Fruit fly (Drosophila melanogaster) whole organism, adult: ENCODE measurements around the gene Cow.

Experiments used
- CG11617 ChIP-seq: fragments of 200-800 bp; sonication (Bioruptor generic); optimal IDR thresholded peaks from 2 replicates; lab custom pipeline; 2017; ENCODE audit warnings: mild to moderate bottlenecking, missing biosample characterization, missing genetic modification reagents, missing genetic modification characterization
- CG12768 ChIP-seq: fragments of 200-800 bp; sonication (Bioruptor generic); optimal IDR thresholded peaks from 2 replicates; lab custom pipeline; 2017; ENCODE audit warnings: missing biosample characterization, missing genetic modification characterization, mild to moderate bottlenecking, moderate library complexity, missing genetic modification reagents
- CG14711 ChIP-seq: fragments of 200-800 bp; sonication (Bioruptor generic); optimal IDR thresholded peaks from 2 replicates; lab custom pipeline; 2018; ENCODE audit warnings: missing biosample characterization, mild to moderate bottlenecking, missing genetic modification characterization, moderate library complexity
- CG1620 ChIP-seq: fragments of 200-800 bp; sonication (Bioruptor generic); optimal IDR thresholded peaks from 2 replicates; lab custom pipeline; 2016; ENCODE audit warnings: missing biosample characterization, missing genetic modification characterization
- CG33017 ChIP-seq: fragments of 200-800 bp; sonication (Bioruptor generic); optimal IDR thresholded peaks from 2 replicates; lab custom pipeline; 2018; ENCODE audit warnings: missing biosample characterization, mild to moderate bottlenecking, missing genetic modification characterization, moderate library complexity
- CG5204 ChIP-seq: fragments of 200-800 bp; sonication (Bioruptor generic); optimal IDR thresholded peaks from 2 replicates; lab custom pipeline; 2016; ENCODE audit warnings: missing biosample characterization, missing genetic modification characterization
- CG7045 ChIP-seq: fragments of 200-800 bp; sonication (Bioruptor generic); optimal IDR thresholded peaks from 2 replicates; lab custom pipeline; 2017; ENCODE audit warnings: missing biosample characterization, mild to moderate bottlenecking, missing genetic modification characterization
- CG7101 ChIP-seq: fragments of 200-800 bp; sonication (Bioruptor generic); optimal IDR thresholded peaks from 2 replicates; lab custom pipeline; 2018; ENCODE audit warnings: missing biosample characterization, mild to moderate bottlenecking, missing genetic modification characterization, moderate library complexity
- Clk ChIP-seq: fragments of 200-800 bp; sonication (Bioruptor generic); optimal IDR thresholded peaks from 2 replicates; lab custom pipeline; 2017; ENCODE audit warnings: missing biosample characterization, missing genetic modification characterization
- Crg-1 ChIP-seq: fragments of 200-800 bp; sonication (Bioruptor generic); optimal IDR thresholded peaks from 2 replicates; lab custom pipeline; 2016; ENCODE audit warnings: missing biosample characterization, missing genetic modification characterization
- Hr96 ChIP-seq: fragments of 200-800 bp; sonication (Bioruptor generic); optimal IDR thresholded peaks from 2 replicates; lab custom pipeline; 2016; ENCODE audit warnings: missing biosample characterization, missing genetic modification characterization
- Mnt ChIP-seq: fragments of 200-800 bp; sonication (Bioruptor generic); optimal IDR thresholded peaks from 2 replicates; lab custom pipeline; 2016; ENCODE audit warnings: missing biosample characterization, mild to moderate bottlenecking, missing genetic modification characterization
- bab1 ChIP-seq: fragments of 200-800 bp; sonication (Bioruptor generic); optimal IDR thresholded peaks from 3 replicates; lab custom pipeline; 2019; ENCODE audit warnings: missing biosample characterization, mild to moderate bottlenecking, missing genetic modification characterization, moderate library complexity
- cic ChIP-seq: fragments of 200-800 bp; sonication (Bioruptor generic); optimal IDR thresholded peaks from 2 replicates; lab custom pipeline; 2017; ENCODE audit warnings: missing biosample characterization, mild to moderate bottlenecking, missing genetic modification characterization, moderate library complexity
- cnc ChIP-seq, 2 experiments: fragments of >200 bp; optimal IDR thresholded peaks; 2 replicates each; lab custom pipeline; 2017
- kay ChIP-seq: fragments of 200-800 bp; sonication (Bioruptor generic); peaks from one replicate; lab custom pipeline; 2016; ENCODE audit warnings: missing biosample characterization, missing genetic modification characterization, borderline replicate concordance
- ovo ChIP-seq: fragments of 200-800 bp; sonication (Bioruptor generic); optimal IDR thresholded peaks from 2 replicates; lab custom pipeline; 2016; ENCODE audit warnings: missing biosample characterization, missing genetic modification characterization
- pad ChIP-seq: fragments of 200-800 bp; sonication (Bioruptor generic); optimal IDR thresholded peaks from 3 replicates; lab custom pipeline; 2017; ENCODE audit warnings: missing biosample characterization, missing genetic modification characterization, mild to moderate bottlenecking, moderate library complexity, missing genetic modification reagents
- tj ChIP-seq: fragments of 200-800 bp; sonication (Bioruptor generic); optimal IDR thresholded peaks from 3 replicates; lab custom pipeline; 2017; ENCODE audit warnings: missing biosample characterization, mild to moderate bottlenecking, missing genetic modification characterization, moderate library complexity
- toe ChIP-seq: fragments of 200-800 bp; sonication (Bioruptor generic); optimal IDR thresholded peaks from 2 replicates; lab custom pipeline; 2016; ENCODE audit warnings: missing biosample characterization, missing genetic modification characterization

Cow gene

DNA sequence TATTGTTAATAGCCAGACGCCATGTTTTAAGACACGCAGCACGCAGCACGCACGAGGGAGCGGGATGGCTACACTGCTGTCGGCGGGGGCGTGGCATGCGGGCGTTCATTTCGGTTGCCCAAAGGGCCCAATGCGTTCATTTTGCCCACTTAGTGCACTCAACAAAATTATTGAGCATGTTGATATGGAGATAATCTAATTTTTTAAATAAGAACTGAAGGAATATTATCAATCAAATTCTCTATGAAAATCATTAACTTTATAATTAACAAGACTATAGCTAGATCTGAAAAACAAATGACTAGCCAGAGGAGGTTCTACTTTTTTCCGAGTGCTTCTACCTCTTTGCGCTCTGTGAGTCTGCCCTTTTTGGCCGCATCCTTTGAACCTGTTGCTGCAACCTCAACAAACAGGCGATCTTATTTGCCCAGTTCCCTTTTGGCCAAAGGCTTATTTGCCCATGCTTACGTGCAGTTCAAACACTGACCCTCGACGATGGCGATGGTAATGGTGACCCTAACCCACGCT lies 20.8 kb upstream of the Cow start:
- TF ChIP-seq kay (GFP tag; lab: Kevin White, UChicago) (no peak), CG33017 (tag; lab: Kevin White, UChicago) (no peak), Clk (GFP tag; lab: Kevin White, UChicago) (no peak), Hr96 (GFP tag; lab: Kevin White, UChicago) (no peak), bab1 (GFP tag; lab: Kevin White, UChicago) (no peak), toe (GFP tag; lab: Kevin White, UChicago) (no peak), CG5204 (GFP tag; lab: Kevin White, UChicago) (no peak), CG7101 (tag; lab: Kevin White, UChicago) (no peak), pad (GFP tag; lab: Kevin White, UChicago) (no peak), cic (GFP tag; lab: Kevin White, UChicago) (no peak), cnc (optimal IDR thresholded peaks at IDR 0.05; lab: Kevin White, UChicago) (no peak), Mnt (GFP tag; lab: Kevin White, UChicago) (no peak), CG7045 (GFP tag; lab: Kevin White, UChicago) (no peak), tj (GFP tag; lab: Kevin White, UChicago) (no peak), Crg-1 (GFP tag; lab: Kevin White, UChicago) (no peak)

DNA sequence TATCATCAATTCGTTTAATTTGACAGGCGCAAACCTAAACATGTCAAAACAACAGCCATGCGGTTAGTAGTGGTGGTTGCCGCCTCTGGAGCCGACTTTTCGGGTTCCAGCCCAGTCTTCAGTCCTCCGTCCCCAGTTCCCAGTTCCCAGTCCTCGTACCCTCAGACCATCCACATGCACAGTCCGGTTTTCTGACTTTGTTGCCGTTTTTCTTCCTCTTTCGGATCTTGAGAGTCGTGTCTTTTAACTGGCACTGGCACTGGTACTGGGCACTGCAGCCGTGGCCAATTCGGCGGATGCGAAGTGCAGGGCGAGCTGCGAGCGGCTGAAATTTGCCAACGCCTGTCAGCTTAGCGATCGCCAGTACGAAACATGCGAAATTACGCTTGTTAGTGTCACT lies 19.8 kb upstream of the Cow start:
- TF ChIP-seq Crg-1 (GFP tag; lab: Kevin White, UChicago) (no peak), CG7101 (tag; lab: Kevin White, UChicago) (no peak), tj (GFP tag; lab: Kevin White, UChicago) (no peak), CG14711 (tag; lab: Kevin White, UChicago) (no peak), CG12768 (GFP tag; lab: Kevin White, UChicago) (no peak), cnc (optimal IDR thresholded peaks at IDR 0.05; lab: Kevin White, UChicago) (no peak), CG11617 (GFP tag; lab: Kevin White, UChicago) (no peak), Mnt (GFP tag; lab: Kevin White, UChicago) (no peak), Clk (GFP tag; lab: Kevin White, UChicago) (no peak), CG33017 (tag; lab: Kevin White, UChicago) (no peak), cic (GFP tag; lab: Kevin White, UChicago) (no peak), Hr96 (GFP tag; lab: Kevin White, UChicago) (no peak), bab1 (GFP tag; lab: Kevin White, UChicago) (no peak), toe (GFP tag; lab: Kevin White, UChicago) (no peak), pad (GFP tag; lab: Kevin White, UChicago) (no peak), ovo (GFP tag; lab: Kevin White, UChicago) (no peak)

DNA sequence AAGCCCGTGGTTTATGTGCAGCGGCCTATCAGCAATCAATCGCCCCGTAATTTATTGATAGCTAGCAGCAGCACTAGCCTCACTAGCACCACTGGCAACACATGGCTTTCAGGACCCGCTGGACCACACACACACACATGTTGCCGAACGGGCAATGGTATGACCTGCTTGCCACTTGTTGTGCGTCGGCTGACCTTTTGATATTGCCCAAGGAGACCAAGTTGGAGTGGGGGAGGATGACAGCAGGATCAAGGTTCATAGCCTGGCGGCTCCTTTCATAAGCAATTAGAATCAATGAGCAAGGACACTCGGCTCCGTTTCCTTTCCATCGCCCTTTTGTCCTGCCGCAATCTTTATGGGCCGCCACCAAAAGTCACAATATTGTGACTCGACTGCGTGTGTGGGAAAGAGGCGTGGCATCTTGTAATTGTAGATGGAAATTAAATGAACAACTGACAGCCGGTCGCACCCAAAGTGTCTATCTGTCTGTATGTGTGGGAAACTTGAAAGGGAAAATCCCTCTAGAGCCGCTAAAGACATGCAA lies 18.9 kb upstream of the Cow start:
- TF ChIP-seq CG7045 (GFP tag; lab: Kevin White, UChicago) (no peak), CG14711 (tag; lab: Kevin White, UChicago) (no peak), CG1620 (GFP tag; lab: Kevin White, UChicago) (no peak), CG12768 (GFP tag; lab: Kevin White, UChicago) (no peak), pad (GFP tag; lab: Kevin White, UChicago) (no peak), bab1 (GFP tag; lab: Kevin White, UChicago) (no peak), tj (GFP tag; lab: Kevin White, UChicago) (no peak), ovo (GFP tag; lab: Kevin White, UChicago) (no peak)

DNA sequence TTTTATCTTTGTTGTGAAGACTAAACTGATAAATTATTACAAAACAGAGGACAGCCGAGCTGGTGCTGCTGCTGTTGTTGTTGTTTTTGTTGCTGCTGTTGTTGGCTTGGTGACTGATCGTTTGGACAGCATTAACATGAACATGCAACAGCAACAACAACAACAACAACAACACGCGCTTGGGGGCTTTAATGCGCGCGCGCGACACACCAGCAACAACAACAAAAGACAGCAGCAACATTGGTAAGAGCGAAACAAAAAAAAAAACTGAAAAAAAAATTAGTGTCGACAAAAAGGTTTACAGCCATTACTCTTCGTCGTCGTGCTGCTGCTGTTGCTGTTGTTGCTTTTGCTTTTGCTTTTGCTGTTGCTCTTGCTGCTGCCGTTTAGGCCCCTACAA lies 18.4 kb upstream of the Cow start:
- TF ChIP-seq ovo (GFP tag; lab: Kevin White, UChicago) (no peak), Hr96 (GFP tag; lab: Kevin White, UChicago) (no peak), CG5204 (GFP tag; lab: Kevin White, UChicago) (no peak), tj (GFP tag; lab: Kevin White, UChicago) (no peak)

DNA sequence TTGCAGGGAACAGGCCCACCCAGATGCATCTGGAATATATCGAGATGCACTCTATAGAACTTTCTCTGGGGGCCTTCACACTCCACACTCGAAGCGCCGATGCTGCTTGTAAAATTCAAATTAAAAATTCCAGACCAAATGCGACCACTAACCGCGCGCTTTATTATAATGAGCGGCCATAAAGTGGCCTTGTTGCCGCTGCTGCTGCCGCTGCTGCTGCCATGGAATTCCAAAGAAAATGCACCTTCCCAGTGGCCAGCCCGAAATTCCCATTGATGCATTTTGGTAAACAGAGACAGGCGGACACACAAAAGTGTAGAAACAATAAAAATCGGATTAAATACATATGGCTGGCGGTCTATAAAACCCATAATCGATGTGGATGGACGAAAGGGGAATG lies 17.7 kb upstream of the Cow start:
- TF ChIP-seq CG7101 (tag; lab: Kevin White, UChicago) = no peak

DNA sequence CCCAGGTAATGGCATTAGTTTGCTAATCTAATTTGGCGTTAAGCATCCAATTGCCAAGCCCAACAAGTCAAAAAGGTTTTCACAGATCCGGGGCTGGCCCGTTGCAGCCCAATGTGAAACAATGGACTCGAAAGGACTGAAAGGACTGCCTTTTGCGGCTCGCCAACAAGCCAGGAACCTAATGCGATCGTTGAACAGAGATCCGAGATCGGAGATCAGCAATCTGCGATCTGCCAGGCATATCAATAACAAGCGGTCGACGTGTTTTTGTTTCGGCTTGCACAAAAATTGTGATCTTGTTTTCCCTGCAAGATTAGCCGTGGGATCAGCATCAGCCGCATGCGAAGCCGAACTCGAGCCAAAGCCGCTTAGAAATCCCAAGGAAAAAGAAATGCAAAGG lies 17.1 kb upstream of the Cow start:
- TF ChIP-seq CG33017 (tag; lab: Kevin White, UChicago) (no peak), Crg-1 (GFP tag; lab: Kevin White, UChicago) (no peak)

dm6 chr3R:23127796-23128195 lies 15.3 kb upstream of the Cow start, which contains the start of gene CG31457:
CG31457 (minus strand) TSS chr3R:23127981.
- TF ChIP-seq Mnt (GFP tag; lab: Kevin White, UChicago) = no peak
- peak; percentile 49 for TF ChIP-seq bab1 (GFP tag; lab: Kevin White, UChicago)
